Fruit fly (Drosophila melanogaster): ENCODE data around the gene CG6179.

CG6179 gene

DNA sequence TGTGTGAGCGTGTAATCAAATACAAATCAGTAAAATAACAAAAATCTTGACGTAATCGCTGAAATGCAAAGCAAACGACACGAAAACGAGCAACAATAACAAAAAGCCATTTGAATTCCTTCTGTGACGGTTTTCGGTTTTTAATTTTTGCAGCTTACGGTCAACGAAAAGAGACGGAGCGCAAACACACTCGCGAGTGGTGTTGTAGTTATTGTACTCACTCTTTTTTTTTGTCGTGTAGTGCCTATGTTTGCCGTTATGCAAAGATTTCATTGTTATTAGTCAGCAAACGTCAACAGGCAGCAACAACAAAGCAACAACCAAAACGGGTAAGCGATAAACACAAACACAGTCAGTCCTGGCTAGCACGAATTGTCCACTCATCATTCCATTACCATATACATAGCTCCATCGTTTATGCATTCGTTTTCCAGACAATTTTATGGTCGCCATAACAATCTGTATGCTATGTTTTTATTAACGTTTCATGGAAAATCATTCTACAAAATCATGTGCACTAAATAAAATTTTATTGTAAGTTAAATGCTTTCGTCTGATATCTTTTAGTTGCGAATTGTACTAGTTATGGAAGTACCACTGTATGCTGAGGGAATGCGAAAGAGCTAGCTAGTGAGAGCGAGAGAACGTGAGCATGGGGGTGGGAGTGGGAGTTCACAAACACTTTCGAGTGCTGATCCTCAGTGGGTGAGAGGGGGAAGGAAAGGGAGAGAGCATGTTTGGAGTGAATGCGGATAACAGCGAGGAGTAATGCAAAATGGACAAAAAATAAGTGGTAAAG, 12.8 kb upstream of the CG6179 start (continued):
- TF ChIP-seq CG14667 (GFP tag; IDR thresholded peaks at IDR 0.05) = peak; percentile 49
- TF ChIP-seq Bgb (GFP tag; IDR thresholded peaks at IDR 0.05; ENCODE audit: partially characterized antibody) = no peak
- no peak for TF ChIP-seq CG10462 (GFP tag; optimal IDR thresholded peaks at IDR 0.05)
- no peak for TF ChIP-seq Bteb2 (GFP tag; optimal IDR thresholded peaks at IDR 0.05)
- TF ChIP-seq sima (GFP tag; optimal IDR thresholded peaks at IDR 0.05) = no peak
- TF ChIP-seq CG13123 (GFP tag; optimal IDR thresholded peaks at IDR 0.05) = no peak
- peak; percentile 21 for TF ChIP-seq Mad (GFP tag; optimal IDR thresholded peaks at IDR 0.05)
- TF ChIP-seq tx (GFP tag; optimal IDR thresholded peaks at IDR 0.05) = peak; percentile 48
- TF ChIP-seq stc (GFP tag; IDR thresholded peaks at IDR 0.05) = peak; percentile 71
- TF ChIP-seq CG32532 (GFP tag; IDR thresholded peaks at IDR 0.05) = peak; percentile 85
- peak; percentile 68 for TF ChIP-seq CG2712 (tag; optimal IDR thresholded peaks at IDR 0.05)
- TF ChIP-seq cad (GFP tag; optimal IDR thresholded peaks at IDR 0.05) = no peak
- TF ChIP-seq CG3281 (GFP tag; optimal IDR thresholded peaks at IDR 0.05) = peak; percentile 79
- TF ChIP-seq B-H2 (GFP tag; optimal IDR thresholded peaks at IDR 0.05) = peak; percentile 89
- peak; percentile 22; the same call in 1 of the 3 replicates for TF ChIP-seq B-H1 (GFP tag; IDR thresholded peaks at IDR 0.05)
- TF ChIP-seq odd (GFP tag; optimal IDR thresholded peaks at IDR 0.05) = peak; percentile 72
- peak; percentile 10 for TF ChIP-seq CG14710 (tag; optimal IDR thresholded peaks at IDR 0.05)
- peak; percentile 67 for TF ChIP-seq HHEX (GFP tag; optimal IDR thresholded peaks at IDR 0.05)
- peak; percentile 61 for TF ChIP-seq Hsf (GFP tag; optimal IDR thresholded peaks at IDR 0.05)
- TF ChIP-seq Fer1 (GFP tag; optimal IDR thresholded peaks at IDR 0.05) = peak; percentile 86
- peak in 1 of 2 experiments; percentile 57 for TF ChIP-seq bsh (GFP tag; optimal IDR thresholded peaks at IDR 0.05)
- no peak for TF ChIP-seq CG13287 (GFP tag; IDR thresholded peaks at IDR 0.05; ENCODE audit: partially characterized antibody)
- TF ChIP-seq abd-A (tag; optimal IDR thresholded peaks at IDR 0.05) = peak; percentile 28
- TF ChIP-seq Meics (GFP tag; optimal IDR thresholded peaks at IDR 0.05) = peak; percentile 68
- TF ChIP-seq CG8944 (GFP tag; optimal IDR thresholded peaks at IDR 0.05) = peak; percentile 27
- TF ChIP-seq Blimp-1 (GFP tag; optimal IDR thresholded peaks at IDR 0.05) = peak; percentile 55
- TF ChIP-seq org-1 (GFP tag; optimal IDR thresholded peaks at IDR 0.05) = peak; percentile 48
- 0 out of 2 replicates have a peak, but pooled peaks have one; percentile 56 for TF ChIP-seq CG11085 (GFP tag; IDR thresholded peaks at IDR 0.05)
- TF ChIP-seq CG17612 (GFP tag; IDR thresholded peaks at IDR 0.05) = 0 out of 2 replicates have a peak, but pooled peaks have one; percentile 47
- peak; percentile 73 for TF ChIP-seq NK7.1 (GFP tag; optimal IDR thresholded peaks at IDR 0.05)
- TF ChIP-seq CG10147 (GFP tag; optimal IDR thresholded peaks at IDR 0.05) = peak; percentile 76
- TF ChIP-seq gcm2 (GFP tag; optimal IDR thresholded peaks at IDR 0.05) = no peak
- TF ChIP-seq CG6272 (GFP tag; IDR thresholded peaks at IDR 0.05) = peak; percentile 39; the same call in 1 of the 2 replicates
- no peak for TF ChIP-seq hth (optimal IDR thresholded peaks at IDR 0.05)
- TF ChIP-seq Aef1 (GFP tag; IDR thresholded peaks at IDR 0.05) = peak; percentile 71
- peak; percentile 25 for TF ChIP-seq CG6683 (GFP tag; optimal IDR thresholded peaks at IDR 0.05)
- TF ChIP-seq CG4328 (GFP tag; optimal IDR thresholded peaks at IDR 0.05) = peak; percentile 84
- peak; percentile 80 for TF ChIP-seq Nf-YC (tag; optimal IDR thresholded peaks at IDR 0.05)
- TF ChIP-seq so (GFP tag; IDR thresholded peaks at IDR 0.05) = peak; percentile 82; the same call in 2 of the 3 replicates
- no peak for TF ChIP-seq Lim3 (GFP tag; IDR thresholded peaks at IDR 0.05)
- TF ChIP-seq Rfx (GFP tag; IDR thresholded peaks at IDR 0.05) = peak; percentile 90
- no peak for TF ChIP-seq jigr1 (GFP tag; IDR thresholded peaks at IDR 0.05)
- TF ChIP-seq CG17802 (tag; optimal IDR thresholded peaks at IDR 0.05) = peak; percentile 16
- TF ChIP-seq CG9437 (GFP tag; optimal IDR thresholded peaks at IDR 0.05) = peak; percentile 47
- no peak for TF ChIP-seq Hr78 (GFP tag; optimal IDR thresholded peaks at IDR 0.05)
- TF ChIP-seq insv (GFP tag; optimal IDR thresholded peaks at IDR 0.05) = peak in 1 of 2 experiments; percentile 37
- no peak for TF ChIP-seq unc-4 (GFP tag; IDR thresholded peaks at IDR 0.05; ENCODE audit: partially characterized antibody)
- peak; percentile 92 for TF ChIP-seq CG13894 (tag; optimal IDR thresholded peaks at IDR 0.05)
- TF ChIP-seq Adf1 (GFP tag; IDR thresholded peaks at IDR 0.05) = peak; percentile 52; the same call in 1 of the 2 replicates
